Worm (Caenorhabditis elegans): Measurements from ENCODE around the gene F53A10.2.

The F53A10.2 gene

ce11 chrII:1188137-1188536, 9.0 kb upstream of the F53A10.2 start:
- peak; percentile 98 for TF ChIP-seq elt-1 (tag; optimal IDR thresholded peaks at IDR 0.05; ENCODE audit: borderline replicate concordance, insufficient read depth)
- no peak for TF ChIP-seq lin-13 (tag; optimal IDR thresholded peaks at IDR 0.05)

DNA sequence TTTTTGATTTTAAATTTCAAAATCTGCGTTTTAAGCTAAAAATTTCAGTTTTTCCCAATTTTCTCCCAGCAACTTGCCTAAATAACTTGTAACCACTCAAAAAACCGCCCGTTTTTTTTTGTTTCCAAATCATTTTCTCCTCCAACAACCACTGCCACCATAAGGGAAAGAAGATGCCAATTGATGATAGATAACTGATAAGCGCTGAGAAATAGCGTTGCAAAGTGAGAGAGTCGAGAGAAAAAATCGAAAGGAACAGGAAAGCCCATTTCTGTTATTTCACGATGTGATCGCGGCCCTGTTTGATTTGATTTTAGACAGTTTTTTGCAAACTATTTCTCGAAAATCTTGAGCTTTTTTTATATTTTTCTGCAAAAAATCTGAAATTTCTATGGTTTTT, 7.5 kb upstream of the F53A10.2 start:
- TF ChIP-seq pha-4 (tag; optimal IDR thresholded peaks at IDR 0.05) (no peak), elt-3 (tag; optimal IDR thresholded peaks at IDR 0.05) (peak; percentile 42)

ce11 chrII:1191853-1192252, 5.3 kb upstream of the F53A10.2 start:
- no peak for TF ChIP-seq mab-5 (tag; optimal IDR thresholded peaks at IDR 0.05)
- TF ChIP-seq nhr-237 (tag; optimal IDR thresholded peaks at IDR 0.05), result no peak
- no peak for TF ChIP-seq nhr-28 (tag; optimal IDR thresholded peaks at IDR 0.05)
- TF ChIP-seq mep-1 (tag; optimal IDR thresholded peaks at IDR 0.05), result no peak
- no peak for TF ChIP-seq ham-2 (GFP tag; optimal IDR thresholded peaks at IDR 0.05)
- TF ChIP-seq sptf-1 (tag; optimal IDR thresholded peaks at IDR 0.05), result no peak
- no peak for TF ChIP-seq unc-62 (GFP tag; optimal IDR thresholded peaks at IDR 0.05)
- no peak for TF ChIP-seq cnd-1 (tag; optimal IDR thresholded peaks at IDR 0.05)
- TF ChIP-seq ces-1 (GFP tag; optimal IDR thresholded peaks at IDR 0.05), result no peak
- TF ChIP-seq nhr-76 (tag; optimal IDR thresholded peaks at IDR 0.05), result no peak
- no peak for TF ChIP-seq ceh-39 (tag; optimal IDR thresholded peaks at IDR 0.05)
- no peak for TF ChIP-seq sem-2 (GFP tag; optimal IDR thresholded peaks at IDR 0.05)
- no peak for TF ChIP-seq lin-32 (GFP tag; optimal IDR thresholded peaks at IDR 0.05)
- no peak for TF ChIP-seq unc-120 (tag; optimal IDR thresholded peaks at IDR 0.05; ENCODE audit: poor library complexity, severe bottlenecking)
- TF ChIP-seq mls-2 (tag; optimal IDR thresholded peaks at IDR 0.05), result no peak
- TF ChIP-seq hlh-1 (tag; optimal IDR thresholded peaks at IDR 0.05), result no peak
- no peak for TF ChIP-seq drap-1 (GFP tag; optimal IDR thresholded peaks at IDR 0.05)
- no peak for TF ChIP-seq ceh-43 (GFP tag; optimal IDR thresholded peaks at IDR 0.05)
- TF ChIP-seq nhr-12 (tag; optimal IDR thresholded peaks at IDR 0.05), result no peak

DNA sequence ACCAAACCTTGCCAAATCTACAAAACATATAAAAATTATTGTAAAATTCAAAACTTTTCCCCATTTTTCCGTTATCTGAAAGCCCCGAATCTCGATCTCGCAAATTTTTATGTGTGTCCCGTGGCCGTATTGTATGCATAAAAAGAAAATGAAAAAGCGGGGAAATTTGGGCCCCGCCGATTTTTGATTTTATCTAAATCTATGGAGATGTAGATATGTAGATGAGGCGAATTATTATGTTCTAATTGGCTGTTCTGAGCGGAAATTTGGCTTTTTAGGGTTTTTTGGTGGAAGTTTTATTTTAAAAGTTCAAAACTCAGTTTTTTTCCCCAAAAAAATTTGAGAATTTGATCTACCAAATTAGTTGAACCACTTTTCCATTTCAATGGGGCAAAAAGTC, 1.0 kb upstream of the F53A10.2 start:
- TF ChIP-seq unc-62 (GFP tag; optimal IDR thresholded peaks at IDR 0.05) (no peak), lsy-2 (tag; optimal IDR thresholded peaks at IDR 0.05) (no peak), elt-1 (tag; optimal IDR thresholded peaks at IDR 0.05; ENCODE audit: borderline replicate concordance, insufficient read depth) (peak; percentile 97), blmp-1 (tag; optimal IDR thresholded peaks at IDR 0.05) (peak; percentile 29)

DNA sequence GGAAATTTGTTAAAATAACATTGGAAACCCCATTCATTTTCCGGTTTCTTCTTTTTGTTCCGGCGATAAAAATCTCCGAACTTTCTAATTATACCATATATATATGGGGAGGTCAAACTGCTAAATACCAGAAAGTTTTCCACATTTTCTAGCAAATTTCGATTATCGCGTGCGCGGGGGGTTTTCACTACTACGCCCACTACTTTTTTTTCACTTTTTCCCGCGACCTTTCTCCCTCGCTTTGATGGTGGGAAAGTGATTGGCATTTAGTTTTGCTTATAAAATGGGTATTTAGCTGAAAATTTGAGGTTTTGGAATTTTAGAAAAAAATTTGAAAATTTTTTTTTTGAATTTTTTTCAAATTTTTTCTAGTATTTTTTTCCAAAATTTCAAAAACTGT, 2.8 kb downstream of the F53A10.2 start:
- no peak for TF ChIP-seq flh-1 (GFP tag; optimal IDR thresholded peaks at IDR 0.05)
- peak; percentile 58 for TF ChIP-seq blmp-1 (tag; optimal IDR thresholded peaks at IDR 0.05)
- TF ChIP-seq tbx-8 (GFP tag; optimal IDR thresholded peaks at IDR 0.05), result no peak
- TF ChIP-seq sptf-1 (tag; optimal IDR thresholded peaks at IDR 0.05), result no peak

ce11 chrII:1203523-1203922, 6.3 kb downstream of the F53A10.2 start:
- TF ChIP-seq nhr-12 (tag; optimal IDR thresholded peaks at IDR 0.05) (no peak), zip-8 (tag; optimal IDR thresholded peaks at IDR 0.05) (peak; percentile 35)

- TF ChIP-seq nhr-237 (tag; optimal IDR thresholded peaks at IDR 0.05) (no peak), elt-1 (tag; optimal IDR thresholded peaks at IDR 0.05; ENCODE audit: borderline replicate concordance, insufficient read depth) (peak; percentile 79)
These were observed 17.5 kb downstream of the F53A10.2 start for ce11 chrII:1214627-1215026.

DNA sequence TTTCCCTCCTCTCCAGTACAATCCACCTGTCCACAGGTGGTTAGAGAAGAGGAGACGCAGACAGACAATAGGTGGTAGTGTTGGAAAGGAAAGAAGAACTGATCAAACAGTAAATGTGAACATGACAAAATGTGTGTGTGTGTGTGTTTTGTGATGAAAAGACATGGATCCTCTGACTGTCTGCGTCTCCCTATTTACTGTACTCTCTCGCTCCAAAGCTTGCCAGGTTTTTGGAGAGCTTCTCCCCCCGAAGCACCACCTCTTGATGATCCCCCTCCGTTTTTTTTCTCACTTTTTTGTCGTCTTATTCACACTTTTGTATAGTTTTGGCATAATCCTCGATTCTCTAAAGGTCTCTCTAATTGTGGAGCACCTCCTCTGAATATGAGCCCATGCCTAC, 20.1 kb downstream of the F53A10.2 start:
- TF ChIP-seq ces-1 (GFP tag; optimal IDR thresholded peaks at IDR 0.05) (no peak), lin-32 (GFP tag; optimal IDR thresholded peaks at IDR 0.05) (peak; percentile 70)
